Worm (Caenorhabditis elegans): ENCODE measurements around the gene ipla-6.

- TF ChIP-seq unc-62 (GFP tag; optimal IDR thresholded peaks at IDR 0.05) (no peak), ama-1 (optimal IDR thresholded peaks at IDR 0.05) (no peak), ztf-4 (tag; optimal IDR thresholded peaks at IDR 0.05) (no peak), unc-55 (GFP tag; optimal IDR thresholded peaks at IDR 0.05) (no peak)
Measured at ce11 chrIV:6365045-6365444, 27.6 kb downstream of the ipla-6 start, which contains the start of gene Y73B6BL.270.

Data from whole organism, L2 larva.